Fruit fly (Drosophila melanogaster): ENCODE data around the gene Tap42.

Gene Tap42

dm6 chr2L:13366109-13366747 lies 1.2 kb upstream of the Tap42 start, which contains the start of the genes Nnp-1 and Grx3 (continued):
- TF ChIP-seq Adf1 (GFP tag; IDR thresholded peaks at IDR 0.05) (peak; percentile 44), Max (GFP tag; optimal IDR thresholded peaks at IDR 0.05) (peak; percentile 98), CG3407 (GFP tag; optimal IDR thresholded peaks at IDR 0.05) (no peak), Spps (tag; optimal IDR thresholded peaks at IDR 0.05) (no peak), al (GFP tag; IDR thresholded peaks at IDR 0.05) (0 out of 2 replicates have a peak, but pooled peaks have one; percentile 22), stc (GFP tag; IDR thresholded peaks at IDR 0.05) (no peak), row (GFP tag; IDR thresholded peaks at IDR 0.05) (peak; percentile 92), H15 (GFP tag; IDR thresholded peaks at IDR 0.05) (no peak), CG15011 (GFP tag; optimal IDR thresholded peaks at IDR 0.05) (no peak), Elba2 (GFP tag; optimal IDR thresholded peaks at IDR 0.05) (no peak), Chrac-16 (GFP tag; optimal IDR thresholded peaks at IDR 0.05) (peak; percentile 35), CG11456 (GFP tag; IDR thresholded peaks at IDR 0.05) (no peak), Ravus (GFP tag; IDR thresholded peaks at IDR 0.05) (no peak), zen (tag; optimal IDR thresholded peaks at IDR 0.05) (peak; percentile 28), pros (GFP tag; optimal IDR thresholded peaks at IDR 0.05) (no peak), HLH3B (GFP tag; IDR thresholded peaks at IDR 0.05) (no peak), CG4424 (GFP tag; optimal IDR thresholded peaks at IDR 0.05) (peak; percentile 59), zfh2 (GFP tag; optimal IDR thresholded peaks at IDR 0.05) (no peak), dm (GFP tag; optimal IDR thresholded peaks at IDR 0.05) (peak; percentile 88), ranshi (GFP tag; IDR thresholded peaks at IDR 0.05) (no peak; the same call in 1 of the 2 replicates), CG16779 (GFP tag; IDR thresholded peaks at IDR 0.05) (no peak), CG4617 (GFP tag; optimal IDR thresholded peaks at IDR 0.05; ENCODE audit: borderline replicate concordance) (peak; percentile 62), lilli (GFP tag; optimal IDR thresholded peaks at IDR 0.05) (peak; percentile 48), dpn (GFP tag; optimal IDR thresholded peaks at IDR 0.05) (peak in 1 of 2 experiments; percentile 60), hbn (GFP tag; IDR thresholded peaks at IDR 0.05; ENCODE audit: partially characterized antibody) (no peak), CG9932 (GFP tag; IDR thresholded peaks at IDR 0.05) (peak; percentile 71), Antp (GFP tag; optimal IDR thresholded peaks at IDR 0.05) (no peak), luna (GFP tag; optimal IDR thresholded peaks at IDR 0.05) (no peak), dimm (GFP tag; IDR thresholded peaks at IDR 0.05) (no peak), Hr3 (GFP tag; optimal IDR thresholded peaks at IDR 0.05) (peak; percentile 70), CG8924 (tag; optimal IDR thresholded peaks at IDR 0.05) (no peak), cad (GFP tag; optimal IDR thresholded peaks at IDR 0.05) (no peak), sens-2 (GFP tag; IDR thresholded peaks at IDR 0.05) (no peak), hth (optimal IDR thresholded peaks at IDR 0.05) (no peak), CG11560 (tag; IDR thresholded peaks at IDR 0.05) (no peak), CG8944 (GFP tag; optimal IDR thresholded peaks at IDR 0.05) (no peak), Kr (GFP tag; optimal IDR thresholded peaks at IDR 0.05) (no peak), CG5245 (GFP tag; optimal IDR thresholded peaks at IDR 0.05) (no peak), croc (GFP tag; conservative IDR thresholded peaks at IDR 0.05) (no peak; the same call in 2 of the 3 replicates), ab (GFP tag; optimal IDR thresholded peaks at IDR 0.05) (no peak), CG10979 (tag; optimal IDR thresholded peaks at IDR 0.05) (peak; percentile 43), MBD-R2 (GFP tag; IDR thresholded peaks at IDR 0.05) (peak; percentile 57), exex (tag; optimal IDR thresholded peaks at IDR 0.05) (no peak), lbe (GFP tag; optimal IDR thresholded peaks at IDR 0.05) (no peak), Pdp1 (GFP tag; optimal IDR thresholded peaks at IDR 0.05) (no peak), CG17612 (GFP tag; IDR thresholded peaks at IDR 0.05) (no peak), Dip3 (GFP tag; optimal IDR thresholded peaks at IDR 0.05) (no peak), Gug (GFP tag; IDR thresholded peaks at IDR 0.05) (peak; percentile 36; the same call in 1 of the 4 replicates), CG30403 (GFP tag; optimal IDR thresholded peaks at IDR 0.05) (peak; percentile 57), ttk (GFP tag; IDR thresholded peaks at IDR 0.05) (peak; percentile 34; the same call in 1 of the 2 replicates), dmrt11E (tag; optimal IDR thresholded peaks at IDR 0.05) (peak; percentile 61), E2f2 (GFP tag; IDR thresholded peaks at IDR 0.05) (0 out of 2 replicates have a peak, but pooled peaks have one; percentile 16)
